Fruit fly (Drosophila melanogaster): ENCODE measurements around the gene Ptpmeg.

Ptpmeg gene

DNA sequence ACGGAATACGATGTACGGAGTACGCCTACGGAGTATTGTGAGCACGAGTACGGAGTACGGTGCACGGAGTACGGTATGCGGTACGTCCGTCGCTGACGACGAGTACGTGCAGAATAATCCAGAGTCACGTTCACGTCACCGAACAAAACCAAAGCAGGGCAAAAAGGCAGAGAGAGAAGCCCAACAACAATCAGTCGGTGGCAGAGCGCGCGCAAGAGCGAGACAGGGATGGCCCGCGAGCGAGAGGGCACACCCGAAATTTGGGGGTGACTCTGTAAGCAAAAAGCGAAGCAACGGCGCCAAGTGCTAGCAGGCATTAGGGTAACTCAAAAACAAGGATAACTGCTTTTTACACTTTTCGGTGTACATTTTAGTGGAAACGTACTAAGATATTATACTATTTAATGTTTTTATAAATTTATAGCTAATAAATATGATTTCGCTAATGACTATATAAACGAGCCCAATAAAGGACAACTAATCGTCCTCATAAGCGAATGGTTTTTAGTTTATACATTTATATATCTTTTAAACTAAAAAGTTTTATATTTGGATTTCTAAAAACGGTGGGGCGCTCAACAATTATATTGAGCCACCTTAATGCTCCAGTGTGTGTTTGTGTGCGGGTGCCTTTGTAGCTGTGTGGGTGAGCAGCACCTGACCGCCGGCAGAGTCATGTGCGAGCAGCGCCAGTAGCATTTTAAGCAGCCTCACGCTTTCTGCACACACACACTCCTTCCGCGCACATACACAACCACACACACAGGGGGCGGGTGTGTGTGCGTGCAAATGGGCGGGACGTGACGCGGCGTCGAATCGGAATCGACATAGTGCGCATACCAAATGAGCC is 49.5 kb downstream of the Ptpmeg start (continued):
- TF ChIP-seq tio (GFP tag; optimal IDR thresholded peaks at IDR 0.05) = peak; percentile 83
- 0 out of 3 replicates have a peak, but pooled peaks have one; percentile 39 for TF ChIP-seq CG6175 (GFP tag; IDR thresholded peaks at IDR 0.05)
- no peak for TF ChIP-seq chn (GFP tag; optimal IDR thresholded peaks at IDR 0.05)
- TF ChIP-seq PHDP (tag; optimal IDR thresholded peaks at IDR 0.05) = peak; percentile 96
- TF ChIP-seq Hr78 (GFP tag; optimal IDR thresholded peaks at IDR 0.05) = peak in 1 of 2 experiments; percentile 75
- peak; percentile 93 for TF ChIP-seq CG18619 (GFP tag; optimal IDR thresholded peaks at IDR 0.05)
- no peak for TF ChIP-seq sima (GFP tag; optimal IDR thresholded peaks at IDR 0.05)
- TF ChIP-seq ci (GFP tag; IDR thresholded peaks at IDR 0.05) = peak; percentile 64; the same call in 1 of the 3 replicates
- TF ChIP-seq sob (GFP tag; IDR thresholded peaks at IDR 0.05) = peak; percentile 74
- TF ChIP-seq CG2202 (tag; optimal IDR thresholded peaks at IDR 0.05) = peak; percentile 84
- TF ChIP-seq Opbp (GFP tag; IDR thresholded peaks at IDR 0.05; ENCODE audit: partially characterized antibody) = peak; percentile 48; the same call in 1 of the 3 replicates
- peak; percentile 57 for TF ChIP-seq tup (GFP tag; optimal IDR thresholded peaks at IDR 0.05)
- no peak for TF ChIP-seq gce (GFP tag; IDR thresholded peaks at IDR 0.05)
- TF ChIP-seq Hr51 (GFP tag; optimal IDR thresholded peaks at IDR 0.05) = peak; percentile 26 to 93
- TF ChIP-seq CG1603 (tag; optimal IDR thresholded peaks at IDR 0.05) = peak; percentile 39
- TF ChIP-seq Dll (GFP tag; IDR thresholded peaks at IDR 0.05; ENCODE audit: partially characterized antibody) = no peak
- peak; percentile 95 for TF ChIP-seq CG2712 (tag; optimal IDR thresholded peaks at IDR 0.05)
- peak; percentile 40; the same call in 1 of the 2 replicates for TF ChIP-seq peb (GFP tag; IDR thresholded peaks at IDR 0.05)
- TF ChIP-seq CG16863 (GFP tag; optimal IDR thresholded peaks at IDR 0.05) = no peak
- peak; percentile 89 for TF ChIP-seq nmo (GFP tag; optimal IDR thresholded peaks at IDR 0.05)
- TF ChIP-seq CG10431 (GFP tag; optimal IDR thresholded peaks at IDR 0.05) = peak; percentile 87
- TF ChIP-seq trh (GFP tag; optimal IDR thresholded peaks at IDR 0.05) = peak; percentile 33
- peak; percentile 86 for TF ChIP-seq gsb-n (tag; optimal IDR thresholded peaks at IDR 0.05)
- peak; percentile 24 for TF ChIP-seq Bteb2 (GFP tag; optimal IDR thresholded peaks at IDR 0.05)
- no peak for TF ChIP-seq sr (GFP tag; IDR thresholded peaks at IDR 0.05)
- no peak for TF ChIP-seq ash1 (GFP tag; optimal IDR thresholded peaks at IDR 0.05)
- no peak for TF ChIP-seq Nf-YB (GFP tag; optimal IDR thresholded peaks at IDR 0.05)
- TF ChIP-seq Fer1 (GFP tag; optimal IDR thresholded peaks at IDR 0.05) = peak; percentile 97
- TF ChIP-seq bigmax (GFP tag; optimal IDR thresholded peaks at IDR 0.05) = peak; percentile 19
- peak in 1 of 2 experiments; percentile 70 for TF ChIP-seq dpn (GFP tag; optimal IDR thresholded peaks at IDR 0.05)
- TF ChIP-seq cwo (GFP tag; optimal IDR thresholded peaks at IDR 0.05) = peak; percentile 92
- no peak for TF ChIP-seq Nf-YC (tag; optimal IDR thresholded peaks at IDR 0.05)
- peak; percentile 87 for TF ChIP-seq tap (tag; optimal IDR thresholded peaks at IDR 0.05)
- peak; percentile 21; the same call in 1 of the 2 replicates for TF ChIP-seq Poxn (GFP tag; IDR thresholded peaks at IDR 0.05)
- no peak for TF ChIP-seq CG15073 (GFP tag; optimal IDR thresholded peaks at IDR 0.05)
- no peak for TF ChIP-seq jigr1 (GFP tag; IDR thresholded peaks at IDR 0.05)
- peak; percentile 98 for TF ChIP-seq CG17568 (GFP tag; optimal IDR thresholded peaks at IDR 0.05)
- TF ChIP-seq CG12299 (tag; optimal IDR thresholded peaks at IDR 0.05) = peak; percentile 92
- TF ChIP-seq da (GFP tag; optimal IDR thresholded peaks at IDR 0.05) = no peak
- peak; percentile 50 for TF ChIP-seq klu (GFP tag; IDR thresholded peaks at IDR 0.05)
- no peak for TF ChIP-seq CG11398 (GFP tag; optimal IDR thresholded peaks at IDR 0.05)
- TF ChIP-seq Bdp1 (GFP tag; optimal IDR thresholded peaks at IDR 0.05) = peak; percentile 37
- no peak for TF ChIP-seq sens-2 (GFP tag; IDR thresholded peaks at IDR 0.05)
- TF ChIP-seq sna (GFP tag; IDR thresholded peaks at IDR 0.05; ENCODE audit: partially characterized antibody) = no peak
- TF ChIP-seq chinmo (GFP tag; IDR thresholded peaks at IDR 0.05; ENCODE audit: partially characterized antibody) = no peak
- peak; percentile 98 for TF ChIP-seq CG7556 (GFP tag; optimal IDR thresholded peaks at IDR 0.05)
- TF ChIP-seq row (GFP tag; IDR thresholded peaks at IDR 0.05) = peak; percentile 73; the same call in 2 of the 3 replicates
- TF ChIP-seq CG9797 (GFP tag; optimal IDR thresholded peaks at IDR 0.05) = peak; percentile 18

Data from whole organism, embryonic.